Fruit fly (Drosophila melanogaster): ENCODE data around the gene spen.
A peak's percentile ranks its signal among the peaks of the same experiment; 100 is the strongest.

DNA sequence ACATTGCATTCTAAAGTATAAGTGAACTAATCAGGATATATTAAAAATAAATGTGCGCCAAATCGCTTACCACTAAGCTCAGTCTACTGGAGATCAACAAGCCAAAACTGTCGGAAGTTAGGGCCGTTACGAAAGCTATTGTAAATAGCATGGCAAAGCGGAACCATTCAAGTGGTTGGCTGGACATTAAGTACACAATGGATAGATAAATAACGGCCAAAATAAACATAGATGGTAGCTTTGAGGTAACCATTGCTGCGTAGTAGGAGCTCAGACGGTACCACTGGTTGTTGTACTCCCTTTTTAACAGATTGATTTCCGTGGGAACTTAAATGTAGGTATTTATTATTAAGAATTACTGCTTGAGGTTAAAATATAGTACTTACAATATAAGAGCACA is 41.1 kb upstream of the spen start:
- TF ChIP-seq az2 (GFP tag; optimal IDR thresholded peaks at IDR 0.05) (no peak), h (optimal IDR thresholded peaks at IDR 0.05) (no peak), gcm (GFP tag; optimal IDR thresholded peaks at IDR 0.05) (no peak), nmo (GFP tag; optimal IDR thresholded peaks at IDR 0.05) (no peak), corto (GFP tag; optimal IDR thresholded peaks at IDR 0.05) (no peak), CG17328 (GFP tag; IDR thresholded peaks at IDR 0.05) (no peak), Hmx (GFP tag; optimal IDR thresholded peaks at IDR 0.05) (no peak), psq (GFP tag; optimal IDR thresholded peaks at IDR 0.05) (no peak), Jarid2 (GFP tag; optimal IDR thresholded peaks at IDR 0.05) (no peak), ci (GFP tag; IDR thresholded peaks at IDR 0.05) (peak; percentile 72; the same call in 2 of the 3 replicates), Taf1 (GFP tag; IDR thresholded peaks at IDR 0.05) (no peak), CG7786 (GFP tag; optimal IDR thresholded peaks at IDR 0.05) (no peak)
